Worm (Caenorhabditis elegans) whole organism, L4 larva: ENCODE measurements around the gene mrp-4.

Experiments used
- ZK546.5 ChIP-seq, 2 experiments: sonication (generic microtip); optimal IDR thresholded peaks; 2 replicates each; lab custom pipeline; 2017; ENCODE audit warnings: missing biosample characterization in 2 of 2, missing genetic modification characterization in 2 of 2
- fkh-10 ChIP-seq: fragments of 150-350 bp; optimal IDR thresholded peaks from 2 replicates; lab custom pipeline; 2014; ENCODE audit warnings: missing biosample characterization, missing genetic modification reagents, missing genetic modification characterization
- hif-1 ChIP-seq, 2 experiments: sonication (generic microtip); optimal IDR thresholded peaks; 2 replicates each; lab custom pipeline; 2016 to 2017; ENCODE audit warnings: missing compliant biosample characterization in 2 of 2, missing genetic modification characterization in 2 of 2, missing genetic modification reagents in 2 of 2, missing genotype in 2 of 2, mild to moderate bottlenecking in 1 of 2
- lsy-2 ChIP-seq, 2 experiments: fragments of 150-350 bp in 1 of 2; sonication (generic microtip) in 1 of 2; optimal IDR thresholded peaks; 2 replicates each; lab custom pipeline; 2014 to 2017; ENCODE audit warnings: missing biosample characterization in 2 of 2, missing genetic modification characterization in 2 of 2
- nhr-237 ChIP-seq: sonication (generic microtip); optimal IDR thresholded peaks from 2 replicates; lab custom pipeline; 2017; ENCODE audit warnings: missing biosample characterization, missing genetic modification characterization
- saeg-2 ChIP-seq: fragments of 200-800 bp; sonication (Bioruptor generic); IDR thresholded peaks from 2 replicates; pipeline ENCODE4 v1.3.6; 2022; ENCODE audit warnings: missing genetic modification reagents, missing genetic modification characterization, missing compliant biosample characterization
- vab-7 ChIP-seq: fragments of 200-800 bp; sonication (Bioruptor generic); IDR thresholded peaks from 2 replicates; pipeline ENCODE4 v1.3.6; 2022; ENCODE audit warnings: missing genetic modification reagents, missing genetic modification characterization, missing compliant biosample characterization

ce11 chrX:9845916-9846315 is 38.2 kb upstream of the mrp-4 start:
- TF ChIP-seq ZK546.5 (tag; optimal IDR thresholded peaks at IDR 0.05; lab: Kevin White, UChicago) (no peak), lsy-2 (tag; optimal IDR thresholded peaks at IDR 0.05; lab: Kevin White, UChicago) (no peak), hif-1 (tag; optimal IDR thresholded peaks at IDR 0.05; lab: Kevin White, UChicago) (no peak), fkh-10 (no peak), saeg-2 (GFP tag; lab: Robert Waterston, UW) (no peak), nhr-237 (tag; lab: Kevin White, UChicago) (no peak), vab-7 (GFP tag; lab: Robert Waterston, UW) (no peak)
